Fruit fly (Drosophila melanogaster) whole organism, pupa: ENCODE data around the gene Apt1.

Experiments
- CG10348 ChIP-seq: fragments of 200-800 bp; sonication (Bioruptor generic); IDR thresholded peaks from 2 replicates; pipeline ENCODE4 v1.3.6; 2022; ENCODE audit warnings: missing biosample characterization, missing genetic modification characterization
- CG12605 ChIP-seq: fragments of 200-800 bp; sonication (Bioruptor generic); IDR thresholded peaks from 2 replicates; pipeline ENCODE4 v1.3.6; 2022; ENCODE audit warnings: missing biosample characterization, missing genetic modification characterization
- CG4496 ChIP-seq: fragments of 200-800 bp; sonication (Bioruptor generic); IDR thresholded peaks from 3 replicates; pipeline ENCODE4 v1.3.6; 2022; ENCODE audit warnings: missing biosample characterization, missing genetic modification characterization
- CG8301 ChIP-seq: fragments of 200-800 bp; sonication (Bioruptor generic); optimal IDR thresholded peaks from 2 replicates; lab custom pipeline; 2018; ENCODE audit warnings: missing biosample characterization, mild to moderate bottlenecking, missing genetic modification characterization
- CG9948 ChIP-seq: fragments of 200-800 bp; sonication (Bioruptor generic); optimal IDR thresholded peaks from 2 replicates; lab custom pipeline; 2018; ENCODE audit warnings: missing biosample characterization, mild to moderate bottlenecking, missing genetic modification characterization, moderate library complexity
- gl ChIP-seq: fragments of 200-800 bp; sonication (Bioruptor generic); optimal IDR thresholded peaks from 2 replicates; lab custom pipeline; 2018; ENCODE audit warnings: missing biosample characterization, mild to moderate bottlenecking, missing genetic modification characterization
- rn ChIP-seq: fragments of 200-800 bp; sonication (Bioruptor generic); IDR thresholded peaks from 2 replicates; pipeline ENCODE4 v1.3.6; 2022; ENCODE audit warnings: missing biosample characterization, missing genetic modification characterization

DNA sequence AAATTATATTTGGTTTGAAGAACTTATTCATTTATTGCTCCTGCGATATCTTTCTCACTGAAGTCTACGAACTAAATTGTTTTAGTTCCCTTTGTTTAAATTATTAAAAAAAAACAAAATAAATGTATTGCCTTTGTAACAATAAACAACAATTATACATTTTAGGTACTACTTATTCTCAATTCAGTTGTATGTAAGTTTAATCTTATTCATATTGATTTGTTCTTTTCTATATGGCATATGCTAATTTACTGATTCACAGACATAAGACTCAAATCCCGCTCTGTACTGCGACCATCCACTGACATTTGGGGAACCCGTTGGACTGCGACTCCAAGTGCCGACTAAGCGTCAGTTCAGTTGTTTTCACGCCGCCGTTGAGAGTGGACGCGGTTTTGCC lies 3.3 kb downstream of the Apt1 start, which contains the start of gene CG32091:
- TF ChIP-seq gl: no peak
- TF ChIP-seq rn (GFP tag; lab: Robert Waterston, UW): no peak
- TF ChIP-seq CG9948 (tag; lab: Kevin White, UChicago): no peak
- no peak for TF ChIP-seq CG10348
- TF ChIP-seq CG4496: no peak
- no peak for TF ChIP-seq CG8301 (tag; lab: Kevin White, UChicago)
- TF ChIP-seq CG12605: no peak
